Worm (Caenorhabditis elegans): ENCODE measurements around the gene daf-4.

DNA sequence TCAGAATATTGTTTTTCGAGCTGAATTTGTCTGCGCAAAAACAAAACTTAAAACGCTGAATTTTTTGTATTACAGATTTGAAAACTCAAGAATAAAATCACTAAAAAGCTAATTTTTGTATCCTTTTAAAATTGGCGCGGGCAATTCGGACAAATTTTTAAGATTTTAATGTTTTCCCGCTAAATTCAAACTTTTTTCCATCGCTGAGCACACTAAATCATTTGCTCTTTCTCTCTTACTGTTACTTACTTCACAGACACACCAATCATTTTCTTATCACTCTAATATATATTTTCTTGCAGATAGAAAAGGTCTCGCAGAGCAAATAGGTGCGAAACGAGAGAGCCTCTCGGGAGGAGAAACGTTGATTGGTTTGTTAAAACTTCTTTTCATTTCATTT, 39.0 kb downstream of the daf-4 start, which contains the start of gene par-3:
- TF ChIP-seq him-1 (tag; optimal IDR thresholded peaks at IDR 0.05), result no peak
- TF ChIP-seq W03F9.2 (tag; optimal IDR thresholded peaks at IDR 0.05), result no peak
- no peak for TF ChIP-seq dao-5 (tag; optimal IDR thresholded peaks at IDR 0.05)
